Fruit fly (Drosophila melanogaster): ENCODE data around the gene CG5860.
A peak's percentile ranks its signal among the peaks of the same experiment; 100 is the strongest.

The CG5860 gene

DNA sequence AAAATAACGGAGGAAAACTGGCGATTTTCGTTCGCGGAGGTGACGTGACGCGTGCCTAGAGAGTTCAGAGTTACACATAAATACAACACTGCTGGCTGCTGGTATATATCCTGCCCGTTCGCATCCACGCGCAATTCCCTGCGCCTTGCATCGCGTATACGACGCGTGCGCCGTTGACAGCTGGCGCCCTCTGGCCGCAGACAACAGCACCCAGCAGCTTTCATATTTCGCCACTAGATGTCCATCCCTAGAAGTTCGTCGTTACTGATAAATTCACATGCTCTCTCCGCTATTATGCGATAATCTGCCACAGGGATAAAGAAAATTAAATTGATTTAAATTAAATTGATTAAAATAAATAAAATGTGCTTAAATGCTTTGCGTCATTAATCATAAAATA, 7.0 kb upstream of the CG5860 start, which contains the start of gene Sur-8 (continued):
- TF ChIP-seq Awh (GFP tag; IDR thresholded peaks at IDR 0.05) (no peak), D19A (tag; optimal IDR thresholded peaks at IDR 0.05) (no peak), CG7271 (tag; optimal IDR thresholded peaks at IDR 0.05) (no peak), CG2712 (tag; optimal IDR thresholded peaks at IDR 0.05) (no peak), mirr (GFP tag; optimal IDR thresholded peaks at IDR 0.05) (peak; percentile 67), CoRest (tag; optimal IDR thresholded peaks at IDR 0.05) (peak; percentile 48), CG14860 (GFP tag; IDR thresholded peaks at IDR 0.05; ENCODE audit: partially characterized antibody) (no peak), CG12155 (GFP tag; optimal IDR thresholded peaks at IDR 0.05) (peak; percentile 49), NK7.1 (GFP tag; optimal IDR thresholded peaks at IDR 0.05) (peak; percentile 30), sima (GFP tag; optimal IDR thresholded peaks at IDR 0.05) (no peak), jumu (GFP tag; optimal IDR thresholded peaks at IDR 0.05) (peak; percentile 27), lilli (GFP tag; optimal IDR thresholded peaks at IDR 0.05) (peak; percentile 65), Fer1 (GFP tag; optimal IDR thresholded peaks at IDR 0.05) (no peak), CG17359 (tag; optimal IDR thresholded peaks at IDR 0.05) (peak; percentile 53), nau (GFP tag; optimal IDR thresholded peaks at IDR 0.05) (peak; percentile 30), sisA (GFP tag; IDR thresholded peaks at IDR 0.05) (peak; percentile 76), C15 (GFP tag; IDR thresholded peaks at IDR 0.05) (no peak), Dp (GFP tag; optimal IDR thresholded peaks at IDR 0.05) (no peak), CG10565 (GFP tag; optimal IDR thresholded peaks at IDR 0.05) (no peak), Tbp (GFP tag; optimal IDR thresholded peaks at IDR 0.05) (no peak), unc-4 (GFP tag; IDR thresholded peaks at IDR 0.05; ENCODE audit: partially characterized antibody) (0 out of 2 replicates have a peak, but pooled peaks have one; percentile 20), CG18764 (GFP tag; optimal IDR thresholded peaks at IDR 0.05) (peak; percentile 27), CG6854 (GFP tag; optimal IDR thresholded peaks at IDR 0.05) (peak; percentile 1), CG10959 (GFP tag; IDR thresholded peaks at IDR 0.05) (peak; percentile 29; the same call in 1 of the 2 replicates), CG10274 (GFP tag; optimal IDR thresholded peaks at IDR 0.05) (peak; percentile 45), Jarid2 (GFP tag; optimal IDR thresholded peaks at IDR 0.05) (peak; percentile 26), Gsc (GFP tag; IDR thresholded peaks at IDR 0.05) (no peak), CG30403 (GFP tag; optimal IDR thresholded peaks at IDR 0.05) (peak; percentile 65), Ada2b (GFP tag; IDR thresholded peaks at IDR 0.05) (peak; percentile 69), CG3995 (GFP tag; optimal IDR thresholded peaks at IDR 0.05) (peak; percentile 35), CG13123 (GFP tag; optimal IDR thresholded peaks at IDR 0.05) (peak; percentile 38), Dbx (GFP tag; IDR thresholded peaks at IDR 0.05) (peak; percentile 84), CG11696 (GFP tag; IDR thresholded peaks at IDR 0.05) (peak; percentile 44; the same call in 1 of the 2 replicates), ara (GFP tag; IDR thresholded peaks at IDR 0.05) (no peak), klu (GFP tag; IDR thresholded peaks at IDR 0.05) (no peak), Meics (GFP tag; optimal IDR thresholded peaks at IDR 0.05) (peak; percentile 74), vvl (GFP tag; IDR thresholded peaks at IDR 0.05) (peak; percentile 76; the same call in 1 of the 2 replicates), CG14710 (tag; optimal IDR thresholded peaks at IDR 0.05) (peak; percentile 2), Hr3 (GFP tag; optimal IDR thresholded peaks at IDR 0.05) (peak; percentile 63), rib (GFP tag; IDR thresholded peaks at IDR 0.05) (peak; percentile 40; the same call in 1 of the 2 replicates), Aef1 (GFP tag; IDR thresholded peaks at IDR 0.05) (peak; percentile 50; the same call in 1 of the 3 replicates), ato (GFP tag; IDR thresholded peaks at IDR 0.05; ENCODE audit: partially characterized antibody) (no peak), sug (tag; optimal IDR thresholded peaks at IDR 0.05) (peak; percentile 53), CG17802 (tag; optimal IDR thresholded peaks at IDR 0.05) (no peak), D19B (GFP tag; optimal IDR thresholded peaks at IDR 0.05) (no peak), vnd (GFP tag; IDR thresholded peaks at IDR 0.05; ENCODE audit: partially characterized antibody) (no peak), CG8765 (GFP tag; IDR thresholded peaks at IDR 0.05) (no peak), slou (GFP tag; optimal IDR thresholded peaks at IDR 0.05) (peak; percentile 17), croc (GFP tag; conservative IDR thresholded peaks at IDR 0.05) (peak; percentile 26; the same call in 1 of the 3 replicates), CG14441 (GFP tag; IDR thresholded peaks at IDR 0.05) (peak; percentile 73), z (GFP tag; IDR thresholded peaks at IDR 0.05) (no peak), dimm (GFP tag; IDR thresholded peaks at IDR 0.05) (no peak)

Measured in whole organism, embryonic.